Fruit fly (Drosophila melanogaster) whole organism, prepupa: ENCODE results near the gene Hsp70Ab.

Experiments
- CG32006 ChIP-seq: fragments of 200-800 bp; sonication (Bioruptor generic); optimal IDR thresholded peaks from 3 replicates; lab custom pipeline; 2017; ENCODE audit warnings: missing biosample characterization, mild to moderate bottlenecking, missing genetic modification characterization
- Eip75B ChIP-seq: fragments of 200-800 bp; sonication (Bioruptor generic); optimal IDR thresholded peaks from 3 replicates; lab custom pipeline; 2016; ENCODE audit warnings: missing biosample characterization, missing genetic modification characterization
- Eip78C ChIP-seq: fragments of 200-800 bp; sonication (Bioruptor generic); peaks from one replicate; lab custom pipeline; 2016; ENCODE audit warnings: missing biosample characterization, missing genetic modification characterization
- Hr4 ChIP-seq: fragments of 200-800 bp; sonication (Bioruptor generic); optimal IDR thresholded peaks from 3 replicates; lab custom pipeline; 2016; ENCODE audit warnings: missing biosample characterization, missing genetic modification characterization
- Lpt ChIP-seq: fragments of 200-800 bp; sonication (Bioruptor generic); optimal IDR thresholded peaks from 3 replicates; lab custom pipeline; 2016; ENCODE audit warnings: missing biosample characterization, missing genetic modification characterization
- dsx ChIP-seq: fragments of 200-800 bp; optimal IDR thresholded peaks from 3 replicates; lab custom pipeline; 2019; ENCODE audit warnings: missing biosample characterization, mild to moderate bottlenecking, missing genetic modification characterization, moderate library complexity; ENCODE audit not compliant: poor library complexity, severe bottlenecking
- eg ChIP-seq: fragments of 200-800 bp; sonication (Bioruptor generic); IDR thresholded peaks from 3 replicates; pipeline ENCODE4 v1.3.6; 2022; ENCODE audit warnings: missing biosample characterization, missing genetic modification characterization
- fkh ChIP-seq: fragments of 200-800 bp; sonication (Bioruptor generic); optimal IDR thresholded peaks from 3 replicates; lab custom pipeline; 2017; ENCODE audit warnings: missing biosample characterization, mild to moderate bottlenecking, missing genetic modification characterization, moderate library complexity

DNA sequence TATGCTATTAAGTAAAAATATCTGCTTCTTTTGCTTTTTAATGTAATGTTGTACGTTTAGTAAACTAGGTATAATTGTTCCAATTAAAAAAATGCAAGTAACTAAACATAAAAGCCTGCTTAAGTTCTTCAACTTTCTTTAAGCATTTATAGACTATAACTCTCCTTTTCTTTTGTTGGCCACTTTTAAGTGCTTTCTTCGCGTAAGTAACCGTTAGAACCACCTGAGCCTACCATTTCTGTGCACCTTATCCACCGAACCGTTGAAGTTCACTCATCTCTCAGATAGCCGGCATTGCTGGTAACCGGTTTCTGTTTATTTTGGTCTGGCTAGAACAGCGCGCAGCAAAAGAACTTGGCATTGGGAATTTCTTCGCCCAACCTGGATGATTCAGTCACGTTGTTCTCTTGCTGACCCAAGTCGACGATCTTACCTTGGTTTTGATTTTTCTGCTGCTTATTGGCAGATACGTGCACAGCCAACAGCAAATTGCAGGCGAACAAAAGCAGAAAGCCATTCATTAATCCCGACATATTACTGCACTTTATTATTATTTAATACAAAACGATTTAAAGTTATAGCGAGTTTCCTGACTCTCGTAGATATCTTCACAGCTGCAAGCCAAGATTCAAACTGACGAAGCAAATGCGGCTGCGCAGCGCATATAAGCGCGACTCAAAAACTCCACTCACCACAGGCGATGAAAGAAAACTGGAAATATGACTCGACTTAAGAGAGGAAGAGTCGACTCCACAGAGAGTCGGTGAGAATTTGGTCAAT is 18.4 kb downstream of the Hsp70Ab start, which contains the start of gene CG10005:
- no peak for TF ChIP-seq CG32006
- TF ChIP-seq eg (GFP tag; lab: Robert Waterston, UW): no peak
- TF ChIP-seq fkh (GFP tag; lab: Kevin White, UChicago): no peak
- TF ChIP-seq Hr4 (GFP tag; lab: Kevin White, UChicago): no peak
- peak; percentile 49 for TF ChIP-seq Eip75B (GFP tag; lab: Kevin White, UChicago)
- peak; percentile 77 for TF ChIP-seq Eip78C (GFP tag; lab: Kevin White, UChicago)
- peak; percentile 15 for TF ChIP-seq dsx (GFP tag; lab: Kevin White, UChicago)
- TF ChIP-seq Lpt (GFP tag; lab: Kevin White, UChicago): no peak
